Fruit fly (Drosophila melanogaster): ENCODE data around the gene CG7115.

Gene CG7115

dm6 chr2L:7821279-7821848, 413 bp downstream of the CG7115 start (continued):
- TF ChIP-seq CG16813 (GFP tag; IDR thresholded peaks at IDR 0.05; ENCODE audit: partially characterized antibody) (peak; percentile 82), CG16815 (GFP tag; optimal IDR thresholded peaks at IDR 0.05) (peak; percentile 18), NK7.1 (GFP tag; optimal IDR thresholded peaks at IDR 0.05) (peak; percentile 36), psq (GFP tag; optimal IDR thresholded peaks at IDR 0.05) (no peak), Pdp1 (GFP tag; optimal IDR thresholded peaks at IDR 0.05) (peak; percentile 49 to 63), CG10321 (GFP tag; IDR thresholded peaks at IDR 0.05) (no peak), slbo (GFP tag; IDR thresholded peaks at IDR 0.05) (peak; percentile 72), sima (GFP tag; optimal IDR thresholded peaks at IDR 0.05) (no peak), NC2β (GFP tag; optimal IDR thresholded peaks at IDR 0.05) (peak; percentile 54), Optix (GFP tag; IDR thresholded peaks at IDR 0.05) (peak; percentile 36; the same call in 1 of the 3 replicates), nom (GFP tag; optimal IDR thresholded peaks at IDR 0.05) (peak; percentile 41), Med (GFP tag) (peak; percentile 95), NfI (GFP tag; optimal IDR thresholded peaks at IDR 0.05) (peak; percentile 61), CG13894 (tag; optimal IDR thresholded peaks at IDR 0.05) (no peak), CG11456 (GFP tag; IDR thresholded peaks at IDR 0.05) (peak; percentile 72), CG8281 (tag; optimal IDR thresholded peaks at IDR 0.05) (peak; percentile 54), CG5180 (GFP tag; optimal IDR thresholded peaks at IDR 0.05) (peak; percentile 30), chm (GFP tag; IDR thresholded peaks at IDR 0.05) (peak; percentile 31; the same call in 1 of the 2 replicates), dmrt11E (tag; optimal IDR thresholded peaks at IDR 0.05) (peak; percentile 16), unc-4 (GFP tag; IDR thresholded peaks at IDR 0.05; ENCODE audit: partially characterized antibody) (peak; percentile 81), CG10979 (tag; optimal IDR thresholded peaks at IDR 0.05) (peak; percentile 42), CG33557 (GFP tag; optimal IDR thresholded peaks at IDR 0.05) (peak; percentile 2), gt (GFP tag; IDR thresholded peaks at IDR 0.05) (no peak), pum (GFP tag; optimal IDR thresholded peaks at IDR 0.05) (no peak), CG12071 (GFP tag; optimal IDR thresholded peaks at IDR 0.05) (no peak), CG18764 (GFP tag; optimal IDR thresholded peaks at IDR 0.05) (no peak), phol (tag; optimal IDR thresholded peaks at IDR 0.05) (peak; percentile 67), CG8388 (GFP tag; optimal IDR thresholded peaks at IDR 0.05) (peak; percentile 43), fru (optimal IDR thresholded peaks at IDR 0.05) (no peak), wdn (GFP tag; IDR thresholded peaks at IDR 0.05) (peak; percentile 44; the same call in 1 of the 2 replicates), fd102C (GFP tag; optimal IDR thresholded peaks at IDR 0.05) (no peak), Ets97D (GFP tag; optimal IDR thresholded peaks at IDR 0.05) (peak; percentile 86), CG31441 (GFP tag; IDR thresholded peaks at IDR 0.05) (peak; percentile 74), Rx (GFP tag; IDR thresholded peaks at IDR 0.05) (no peak), p53 (GFP tag; optimal IDR thresholded peaks at IDR 0.05) (no peak), ERR (GFP tag; optimal IDR thresholded peaks at IDR 0.05) (peak; percentile 45), twi (tag; optimal IDR thresholded peaks at IDR 0.05) (peak; percentile 50), CG3281 (GFP tag; optimal IDR thresholded peaks at IDR 0.05) (peak; percentile 57), MESR4 (GFP tag; optimal IDR thresholded peaks at IDR 0.05) (peak; percentile 80), luna (GFP tag; optimal IDR thresholded peaks at IDR 0.05) (no peak), Dek (tag; optimal IDR thresholded peaks at IDR 0.05) (peak; percentile 34), CG12219 (GFP tag; optimal IDR thresholded peaks at IDR 0.05) (peak; percentile 10), tio (GFP tag; optimal IDR thresholded peaks at IDR 0.05) (no peak), gsb (GFP tag; IDR thresholded peaks at IDR 0.05) (no peak), Dp (GFP tag; optimal IDR thresholded peaks at IDR 0.05) (peak; percentile 17), lmd (GFP tag; IDR thresholded peaks at IDR 0.05) (peak; percentile 64), CG6254 (GFP tag; optimal IDR thresholded peaks at IDR 0.05) (no peak), Oli (tag; optimal IDR thresholded peaks at IDR 0.05) (peak; percentile 15), CkIIα-i1 (GFP tag; IDR thresholded peaks at IDR 0.05) (no peak), kay (GFP tag; optimal IDR thresholded peaks at IDR 0.05) (no peak)
